Worm (Caenorhabditis elegans) whole organism, L1 larva: Measurements from ENCODE around the gene srj-25.

Source experiments
- C04F5.9 ChIP-seq: sonication (generic microtip); optimal IDR thresholded peaks from 2 replicates; lab custom pipeline; 2016; ENCODE audit warnings: missing genetic modification characterization, missing compliant biosample characterization
- F16B12.6 ChIP-seq: fragments of 150-350 bp; optimal IDR thresholded peaks from 2 replicates; lab custom pipeline; 2014; ENCODE audit warnings: missing biosample characterization, missing genetic modification characterization
- Y116A8C.19 ChIP-seq: sonication (generic microtip); optimal IDR thresholded peaks from 2 replicates; lab custom pipeline; 2016; ENCODE audit warnings: missing compliant biosample characterization, missing genetic modification characterization, borderline replicate concordance
- alr-1 ChIP-seq: fragments of 200-800 bp; sonication (Bioruptor generic); optimal IDR thresholded peaks from 2 replicates; lab custom pipeline; 2018; ENCODE audit warnings: borderline replicate concordance, mild to moderate bottlenecking, missing genetic modification characterization, missing compliant biosample characterization
- ama-1 ChIP-seq: fragments of 150-350 bp; optimal IDR thresholded peaks from 2 replicates; lab custom pipeline; 2014
- blmp-1 ChIP-seq: fragments of 150-350 bp; optimal IDR thresholded peaks from 2 replicates; lab custom pipeline; 2014; ENCODE audit warnings: missing biosample characterization, missing genetic modification characterization
- ceh-63 ChIP-seq: fragments of 200-800 bp; sonication (Bioruptor generic); optimal IDR thresholded peaks from 2 replicates; lab custom pipeline; 2018; ENCODE audit warnings: mild to moderate bottlenecking, missing genetic modification characterization, missing compliant biosample characterization
- ceh-8 ChIP-seq: fragments of 200-800 bp; sonication (Bioruptor generic); optimal IDR thresholded peaks from 2 replicates; lab custom pipeline; 2018; ENCODE audit warnings: mild to moderate bottlenecking, missing genetic modification characterization, moderate library complexity, missing compliant biosample characterization
- ceh-90 ChIP-seq: sonication (generic microtip); optimal IDR thresholded peaks from 2 replicates; lab custom pipeline; 2016; ENCODE audit warnings: missing genetic modification characterization, missing compliant biosample characterization
- ces-1 ChIP-seq: fragments of 150-350 bp; optimal IDR thresholded peaks from 2 replicates; lab custom pipeline; 2014; ENCODE audit warnings: missing biosample characterization, missing genetic modification reagents, missing genetic modification characterization
- dpl-1 ChIP-seq, 3 experiments: fragments of 150-350 bp in 2 of 3; sonication (generic microtip) in 1 of 3; optimal IDR thresholded peaks; 2 replicates each; lab custom pipeline; 2014 to 2017; ENCODE audit warnings: missing biosample characterization in 3 of 3, missing genetic modification characterization in 3 of 3, missing genetic modification reagents in 3 of 3
- egl-13 ChIP-seq: sonication (generic microtip); optimal IDR thresholded peaks from 2 replicates; lab custom pipeline; 2016; ENCODE audit warnings: missing genotype, missing genetic modification reagents, missing genetic modification characterization, missing compliant biosample characterization
- elt-3 ChIP-seq, 6 experiments: fragments of 150-350 bp in 1 of 6; sonication (generic microtip); optimal IDR thresholded peaks; 2 replicates each; lab custom pipeline; 2017 to 2018; ENCODE audit warnings: missing biosample characterization in 6 of 6, missing genetic modification characterization in 6 of 6, inconsistent platforms in 1 of 6
- fkh-10 ChIP-seq: sonication (generic microtip); optimal IDR thresholded peaks from 2 replicates; lab custom pipeline; 2017; ENCODE audit warnings: missing biosample characterization, missing genetic modification reagents, missing genetic modification characterization
- fos-1 ChIP-seq: fragments of 150-350 bp; optimal IDR thresholded peaks from 2 replicates; lab custom pipeline; 2014; ENCODE audit warnings: missing biosample characterization, missing genetic modification characterization
- grh-1 ChIP-seq: fragments of 200-800 bp; sonication (Bioruptor generic); IDR thresholded peaks from 2 replicates; pipeline ENCODE4 v1.3.6; 2022; ENCODE audit warnings: missing genetic modification reagents, missing genetic modification characterization, missing compliant biosample characterization
- hlh-17 ChIP-seq: fragments of 200-800 bp; sonication (Bioruptor generic); optimal IDR thresholded peaks from 2 replicates; lab custom pipeline; 2018; ENCODE audit warnings: missing genetic modification characterization, mild to moderate bottlenecking, missing compliant biosample characterization, moderate library complexity, borderline replicate concordance
- hpl-2 ChIP-seq: fragments of 150-350 bp; optimal IDR thresholded peaks from 2 replicates; lab custom pipeline; 2014; ENCODE audit warnings: missing biosample characterization, missing genetic modification reagents, missing genetic modification characterization
- isw-1 ChIP-seq: fragments of 200-800 bp; sonication (Bioruptor generic); IDR thresholded peaks from 2 replicates; pipeline ENCODE4 v1.3.6; 2022; ENCODE audit warnings: missing genetic modification characterization, missing compliant biosample characterization
- lin-13 ChIP-seq: fragments of 150-350 bp; optimal IDR thresholded peaks from 2 replicates; lab custom pipeline; 2014; ENCODE audit warnings: missing biosample characterization, missing genetic modification reagents, missing genetic modification characterization
- lin-14 ChIP-seq: fragments of 200-800 bp; sonication (Bioruptor generic); optimal IDR thresholded peaks from 2 replicates; lab custom pipeline; 2018; ENCODE audit warnings: mild to moderate bottlenecking, missing genetic modification characterization, moderate library complexity, missing compliant biosample characterization
- lin-35 ChIP-seq, 2 experiments: fragments of 150-350 bp; optimal IDR thresholded peaks; 2 replicates each; lab custom pipeline; 2014; ENCODE audit warnings: missing biosample characterization in 2 of 2, missing genetic modification characterization in 2 of 2, missing genetic modification reagents in 2 of 2
- lin-39 ChIP-seq: fragments of 150-350 bp; optimal IDR thresholded peaks from 2 replicates; lab custom pipeline; 2014; ENCODE audit warnings: missing biosample characterization, missing genetic modification reagents, missing genetic modification characterization
- lsy-2 ChIP-seq, 2 experiments: fragments of 150-350 bp; optimal IDR thresholded peaks; 2 replicates each; lab custom pipeline; 2014; ENCODE audit warnings: missing biosample characterization in 2 of 2, missing genetic modification characterization in 2 of 2
- mab-9 ChIP-seq: fragments of 200-800 bp; sonication (Bioruptor generic); IDR thresholded peaks from 2 replicates; pipeline ENCODE4 v1.3.6; 2022; ENCODE audit warnings: missing genetic modification reagents, missing genetic modification characterization, missing compliant biosample characterization
- mep-1 ChIP-seq: fragments of 150-350 bp; optimal IDR thresholded peaks from 2 replicates; lab custom pipeline; 2014; ENCODE audit warnings: missing biosample characterization, missing genetic modification characterization
- nhr-11 ChIP-seq: fragments of 150-350 bp; optimal IDR thresholded peaks from 2 replicates; lab custom pipeline; 2014; ENCODE audit warnings: missing biosample characterization, missing genetic modification characterization
- nhr-12 ChIP-seq: sonication (generic microtip); optimal IDR thresholded peaks from 2 replicates; lab custom pipeline; 2017; ENCODE audit warnings: missing biosample characterization, missing genetic modification characterization
- nhr-20 ChIP-seq: sonication (generic microtip); optimal IDR thresholded peaks from 2 replicates; lab custom pipeline; 2016; ENCODE audit warnings: mild to moderate bottlenecking, missing genetic modification characterization, missing compliant biosample characterization
- nhr-47 ChIP-seq: sonication (generic microtip); optimal IDR thresholded peaks from 2 replicates; lab custom pipeline; 2016; ENCODE audit warnings: mild to moderate bottlenecking, missing genetic modification characterization, moderate library complexity, missing compliant biosample characterization
- nhr-71 ChIP-seq: sonication (generic microtip); optimal IDR thresholded peaks from 2 replicates; lab custom pipeline; 2016; ENCODE audit warnings: mild to moderate bottlenecking, missing genetic modification characterization, moderate library complexity, missing compliant biosample characterization
- nhr-76 ChIP-seq: sonication (generic microtip); optimal IDR thresholded peaks from 2 replicates; lab custom pipeline; 2017; ENCODE audit warnings: missing biosample characterization, missing genetic modification characterization
- nhr-77 ChIP-seq: fragments of 150-350 bp; optimal IDR thresholded peaks from 2 replicates; lab custom pipeline; 2014; ENCODE audit warnings: missing biosample characterization, missing genetic modification characterization
- nhr-84 ChIP-seq: sonication (generic microtip); optimal IDR thresholded peaks from 2 replicates; lab custom pipeline; 2017; ENCODE audit warnings: missing biosample characterization, missing genetic modification characterization
- pag-3 ChIP-seq: sonication (generic microtip); optimal IDR thresholded peaks from 2 replicates; lab custom pipeline; 2017; ENCODE audit warnings: missing genetic modification characterization, mild to moderate bottlenecking, missing compliant biosample characterization, antibody characterized with exemption, borderline replicate concordance; ENCODE audit not compliant: insufficient read depth
- pqm-1 ChIP-seq: sonication (generic microtip); optimal IDR thresholded peaks from 3 replicates; lab custom pipeline; 2017; ENCODE audit warnings: missing biosample characterization, missing genetic modification characterization
- rnt-1 ChIP-seq: sonication (generic microtip); optimal IDR thresholded peaks from 2 replicates; lab custom pipeline; 2016; ENCODE audit warnings: mild to moderate bottlenecking, missing genetic modification characterization, moderate library complexity, missing compliant biosample characterization
- skn-1 ChIP-seq: fragments of 150-350 bp; optimal IDR thresholded peaks from 2 replicates; lab custom pipeline; 2014; ENCODE audit warnings: missing biosample characterization, missing genetic modification characterization
- snpc-4 ChIP-seq: fragments of 150-350 bp; optimal IDR thresholded peaks from 2 replicates; lab custom pipeline; 2014; ENCODE audit warnings: missing biosample characterization, missing genetic modification characterization
- snu-23 ChIP-seq: sonication (generic microtip); optimal IDR thresholded peaks from 2 replicates; lab custom pipeline; 2016; ENCODE audit warnings: missing genetic modification characterization, missing compliant biosample characterization
- sox-4 ChIP-seq: sonication (generic microtip); optimal IDR thresholded peaks from 2 replicates; lab custom pipeline; 2016; ENCODE audit warnings: missing genetic modification characterization, missing compliant biosample characterization
- sptf-1 ChIP-seq: fragments of 150-350 bp; optimal IDR thresholded peaks from 2 replicates; lab custom pipeline; 2014; ENCODE audit warnings: missing biosample characterization, missing genetic modification characterization
- sup-37 ChIP-seq: fragments of 200-800 bp; sonication (Bioruptor generic); optimal IDR thresholded peaks from 2 replicates; lab custom pipeline; 2018; ENCODE audit warnings: mild to moderate bottlenecking, missing genetic modification characterization, missing compliant biosample characterization
- unc-130 ChIP-seq: fragments of 150-350 bp; optimal IDR thresholded peaks from 2 replicates; lab custom pipeline; 2017; ENCODE audit warnings: missing biosample characterization, missing genetic modification characterization, inconsistent platforms
- unc-30 ChIP-seq: sonication (generic microtip); optimal IDR thresholded peaks from 2 replicates; lab custom pipeline; 2017; ENCODE audit warnings: missing biosample characterization, missing genetic modification characterization
- unc-62 ChIP-seq: fragments of 150-350 bp; optimal IDR thresholded peaks from 2 replicates; lab custom pipeline; 2014; ENCODE audit warnings: missing biosample characterization, missing genetic modification reagents, missing genetic modification characterization
- unc-86 ChIP-seq: sonication (generic microtip); optimal IDR thresholded peaks from 2 replicates; lab custom pipeline; 2016; ENCODE audit warnings: missing genetic modification characterization, missing compliant biosample characterization
- unc-98 ChIP-seq: fragments of 200-800 bp; sonication (Bioruptor generic); IDR thresholded peaks from 2 replicates; pipeline ENCODE4 v1.3.6; 2022; ENCODE audit warnings: missing genetic modification characterization, missing compliant biosample characterization
- vab-15 ChIP-seq: sonication (generic microtip); optimal IDR thresholded peaks from 2 replicates; lab custom pipeline; 2017; ENCODE audit warnings: missing genotype, mild to moderate bottlenecking, missing genetic modification characterization, missing compliant biosample characterization
- zip-4 ChIP-seq: fragments of 200-800 bp; sonication (Bioruptor generic); optimal IDR thresholded peaks from 2 replicates; lab custom pipeline; 2018; ENCODE audit warnings: mild to moderate bottlenecking, missing genetic modification characterization, moderate library complexity, missing compliant biosample characterization
- ztf-4 ChIP-seq: fragments of 150-350 bp; optimal IDR thresholded peaks from 2 replicates; lab custom pipeline; 2014; ENCODE audit warnings: missing biosample characterization, missing genetic modification characterization

Gene srj-25

DNA sequence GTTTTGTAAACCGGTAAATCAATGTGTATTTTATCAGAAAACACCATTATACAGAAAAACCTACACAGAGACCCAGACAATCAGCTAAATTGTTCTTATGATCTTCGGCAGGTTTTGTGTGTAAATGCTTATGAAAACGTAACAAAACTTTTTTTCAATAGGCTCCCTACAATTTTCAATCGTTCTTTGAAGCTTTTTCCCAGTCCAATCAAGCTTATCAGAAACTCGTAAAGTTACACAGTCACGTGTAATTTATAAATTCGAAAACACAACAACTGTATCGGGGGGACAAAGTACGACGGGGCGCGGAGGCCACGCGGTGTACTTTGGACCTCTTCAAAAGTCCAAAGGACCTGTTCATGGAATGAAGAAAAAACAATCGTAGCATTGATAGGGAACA is 5.9 kb downstream of the srj-25 start (continued):
- no peak for TF ChIP-seq nhr-76 (tag; lab: Kevin White, UChicago)
- peak; percentile 59 for TF ChIP-seq ztf-4 (tag; lab: Kevin White, UChicago)
- peak; percentile 37 for TF ChIP-seq C04F5.9
- TF ChIP-seq fos-1 (tag; lab: Kevin White, UChicago): no peak
- no peak for TF ChIP-seq lin-13
- TF ChIP-seq dpl-1 (GFP tag; optimal IDR thresholded peaks at IDR 0.05; lab: Kevin White, UChicago): no peak
- no peak for TF ChIP-seq nhr-11 (tag; lab: Kevin White, UChicago)
- TF ChIP-seq grh-1 (GFP tag; lab: Robert Waterston, UW): peak; percentile 56; the same call in 1 of the 2 replicates
- TF ChIP-seq snu-23 (GFP tag; lab: Kevin White, UChicago): peak; percentile 64
- TF ChIP-seq nhr-84 (tag; lab: Kevin White, UChicago): no peak
- TF ChIP-seq rnt-1: peak; percentile 44
- no peak for TF ChIP-seq nhr-77
- no peak for TF ChIP-seq egl-13 (tag; lab: Kevin White, UChicago)
- no peak for TF ChIP-seq ceh-8
- TF ChIP-seq ceh-63 (GFP tag; lab: Kevin White, UChicago): no peak
- no peak for TF ChIP-seq pag-3 (tag; lab: Kevin White, UChicago)
- TF ChIP-seq mep-1 (tag; lab: Kevin White, UChicago): peak; percentile 40
- no peak for TF ChIP-seq lin-39
- no peak for TF ChIP-seq nhr-12 (tag; lab: Kevin White, UChicago)
- TF ChIP-seq Y116A8C.19: no peak
- no peak for TF ChIP-seq mab-9 (GFP tag; lab: Robert Waterston, UW)
- TF ChIP-seq hpl-2 (GFP tag; lab: Kevin White, UChicago): no peak
- no peak for TF ChIP-seq unc-130
- TF ChIP-seq hlh-17: no peak
- no peak for TF ChIP-seq ces-1 (GFP tag; lab: Kevin White, UChicago)
- no peak for TF ChIP-seq zip-4 (GFP tag; lab: Kevin White, UChicago)
- no peak for TF ChIP-seq sox-4
- no peak for TF ChIP-seq unc-86 (tag; lab: Kevin White, UChicago)
- no peak for TF ChIP-seq sptf-1 (tag; lab: Kevin White, UChicago)
- peak; percentile 77 for TF ChIP-seq sup-37 (GFP tag; lab: Kevin White, UChicago)
- TF ChIP-seq blmp-1 (tag; lab: Kevin White, UChicago): peak; percentile 13
- peak; percentile 88 for TF ChIP-seq nhr-71 (tag; lab: Kevin White, UChicago)
- no peak for TF ChIP-seq ceh-90
- TF ChIP-seq lin-35 (GFP tag; optimal IDR thresholded peaks at IDR 0.05; lab: Kevin White, UChicago): peak in 1 of 2 experiments; percentile 77
- TF ChIP-seq elt-3 (tag; optimal IDR thresholded peaks at IDR 0.05; lab: Kevin White, UChicago): peak in 2 of 6 experiments; percentile 45 to 48
- TF ChIP-seq lsy-2 (tag; optimal IDR thresholded peaks at IDR 0.05; lab: Kevin White, UChicago): peak; percentile 26 to 34
- no peak for TF ChIP-seq skn-1
- no peak for TF ChIP-seq pqm-1 (tag; lab: Kevin White, UChicago)
- TF ChIP-seq isw-1 (GFP tag; lab: Robert Waterston, UW): no peak
- peak; percentile 49 for TF ChIP-seq nhr-47
- peak; percentile 75 for TF ChIP-seq nhr-20 (tag; lab: Kevin White, UChicago)
- TF ChIP-seq vab-15 (tag; lab: Kevin White, UChicago): no peak
- peak; percentile 43 for TF ChIP-seq ama-1
- no peak for TF ChIP-seq unc-62 (GFP tag; lab: Kevin White, UChicago)
- TF ChIP-seq F16B12.6: no peak
- TF ChIP-seq unc-98: no peak
- TF ChIP-seq fkh-10: no peak
- TF ChIP-seq snpc-4: no peak
- no peak for TF ChIP-seq alr-1
- no peak for TF ChIP-seq unc-30 (tag; lab: Kevin White, UChicago)
- peak; percentile 71 for TF ChIP-seq lin-14
- TF ChIP-seq, all 84 proteins: peak for 28
